In genomic region chr2L:13803032-13803661, dm6 we compare ENCODE assay signal across 1 fruit fly cellular context.
TF ChIP-seq lines count a peak whose summit lies in the region.

CAH1 (plus strand) TSS chr2L:13803626.

TF ChIP-seq in whole organism, embryonic, 481 proteins besides CTCF, POLR2A, EP300 and RAD21 (continued from another document):
- TF ChIP-seq CG32772 (GFP tag; IDR thresholded peaks at IDR 0.05; lab: Robert Waterston, UW) (no peak), Sox100B (GFP tag; optimal IDR thresholded peaks at IDR 0.05; lab: Kevin White, UChicago) (no peak), Doc3 (GFP tag; IDR thresholded peaks at IDR 0.05; lab: Robert Waterston, UW; ENCODE audit: partially characterized antibody) (no peak), CG6765 (GFP tag; optimal IDR thresholded peaks at IDR 0.05; lab: Kevin White, UChicago) (no peak), kay (GFP tag; optimal IDR thresholded peaks at IDR 0.05; lab: Kevin White, UChicago) (no peak), Sin3A (optimal IDR thresholded peaks at IDR 0.05; lab: Kevin White, UChicago) (no peak), CG6791 (GFP tag; IDR thresholded peaks at IDR 0.05; lab: Robert Waterston, UW; ENCODE audit: partially characterized antibody) (no peak), D19B (GFP tag; optimal IDR thresholded peaks at IDR 0.05; lab: Kevin White, UChicago) (no peak), tx (GFP tag; optimal IDR thresholded peaks at IDR 0.05; lab: Kevin White, UChicago) (no peak), CG9876 (GFP tag; optimal IDR thresholded peaks at IDR 0.05; lab: Kevin White, UChicago) (no peak), tio (GFP tag; optimal IDR thresholded peaks at IDR 0.05; lab: Kevin White, UChicago) (no peak), CG3163 (GFP tag; optimal IDR thresholded peaks at IDR 0.05; lab: Kevin White, UChicago) (no peak), CG10979 (tag; optimal IDR thresholded peaks at IDR 0.05; lab: Kevin White, UChicago) (no peak), CG31224 (GFP tag; IDR thresholded peaks at IDR 0.05; lab: Robert Waterston, UW) (no peak), Deaf1 (tag; optimal IDR thresholded peaks at IDR 0.05; lab: Kevin White, UChicago) (no peak), slbo (GFP tag; IDR thresholded peaks at IDR 0.05; lab: Robert Waterston, UW) (0 out of 2 replicates have a peak, but pooled peaks have one; percentile 5), CG12104 (GFP tag; optimal IDR thresholded peaks at IDR 0.05; lab: Kevin White, UChicago) (no peak), Jarid2 (GFP tag; optimal IDR thresholded peaks at IDR 0.05; lab: Kevin White, UChicago) (no peak), MESR4 (GFP tag; optimal IDR thresholded peaks at IDR 0.05; lab: Kevin White, UChicago) (no peak), salm (tag; optimal IDR thresholded peaks at IDR 0.05; lab: Kevin White, UChicago) (no peak), Hr39 (optimal IDR thresholded peaks at IDR 0.05; lab: Kevin White, UChicago) (no peak), CG8924 (tag; optimal IDR thresholded peaks at IDR 0.05; lab: Kevin White, UChicago) (no peak), Adf1 (GFP tag; IDR thresholded peaks at IDR 0.05; lab: Robert Waterston, UW) (peak; percentile 95), CG10366 (GFP tag; IDR thresholded peaks at IDR 0.05; lab: Robert Waterston, UW) (no peak), CG9437 (GFP tag; optimal IDR thresholded peaks at IDR 0.05; lab: Kevin White, UChicago) (no peak), CG11398 (GFP tag; optimal IDR thresholded peaks at IDR 0.05; lab: Kevin White, UChicago) (no peak), seq (GFP tag; IDR thresholded peaks at IDR 0.05; lab: Robert Waterston, UW) (no peak), CG14667 (GFP tag; IDR thresholded peaks at IDR 0.05; lab: Robert Waterston, UW) (no peak), CG8359 (GFP tag; optimal IDR thresholded peaks at IDR 0.05; lab: Kevin White, UChicago; ENCODE audit: borderline replicate concordance) (no peak), repo (GFP tag; optimal IDR thresholded peaks at IDR 0.05; lab: Kevin White, UChicago) (no peak), chm (GFP tag; IDR thresholded peaks at IDR 0.05; lab: Robert Waterston, UW) (no peak), Ssrp (tag; optimal IDR thresholded peaks at IDR 0.05; lab: Kevin White, UChicago) (no peak), chn (GFP tag; optimal IDR thresholded peaks at IDR 0.05; lab: Kevin White, UChicago) (no peak), prd (optimal IDR thresholded peaks at IDR 0.05; lab: Kevin White, UChicago) (no peak), prd (GFP tag; IDR thresholded peaks at IDR 0.05; lab: Robert Waterston, UW) (no peak), grau (tag; optimal IDR thresholded peaks at IDR 0.05; lab: Kevin White, UChicago) (no peak), exex (tag; optimal IDR thresholded peaks at IDR 0.05; lab: Kevin White, UChicago) (peak; percentile 71), Lim3 (GFP tag; IDR thresholded peaks at IDR 0.05; lab: Robert Waterston, UW) (no peak), CG31365 (tag; optimal IDR thresholded peaks at IDR 0.05; lab: Kevin White, UChicago) (no peak), Aef1 (GFP tag; IDR thresholded peaks at IDR 0.05; lab: Robert Waterston, UW) (no peak), mirr (GFP tag; optimal IDR thresholded peaks at IDR 0.05; lab: Kevin White, UChicago) (no peak), CG1603 (tag; optimal IDR thresholded peaks at IDR 0.05; lab: Kevin White, UChicago) (no peak), tup (GFP tag; optimal IDR thresholded peaks at IDR 0.05; lab: Kevin White, UChicago) (no peak), CG7372 (GFP tag; IDR thresholded peaks at IDR 0.05; lab: Robert Waterston, UW) (no peak), CG11696 (GFP tag; IDR thresholded peaks at IDR 0.05; lab: Robert Waterston, UW) (no peak), Dip2 (GFP tag; IDR thresholded peaks at IDR 0.05; lab: Robert Waterston, UW) (no peak), Trl (optimal IDR thresholded peaks at IDR 0.05; lab: Kevin White, UChicago) (peak in 1 of 2 experiments; percentile 37), Trl (GFP tag; optimal IDR thresholded peaks at IDR 0.05; lab: Kevin White, UChicago) (no peak), jigr1 (GFP tag; IDR thresholded peaks at IDR 0.05; lab: Robert Waterston, UW) (no peak), MBD-R2 (GFP tag; IDR thresholded peaks at IDR 0.05; lab: Robert Waterston, UW) (no peak), CG8388 (GFP tag; optimal IDR thresholded peaks at IDR 0.05; lab: Kevin White, UChicago) (no peak), HmgZ (tag; optimal IDR thresholded peaks at IDR 0.05; lab: Kevin White, UChicago) (no peak), odd (GFP tag; optimal IDR thresholded peaks at IDR 0.05; lab: Kevin White, UChicago) (no peak), cato (GFP tag; optimal IDR thresholded peaks at IDR 0.05; lab: Kevin White, UChicago; ENCODE audit: borderline replicate concordance) (no peak), BtbVII (GFP tag; optimal IDR thresholded peaks at IDR 0.05; lab: Kevin White, UChicago) (no peak), NfI (GFP tag; optimal IDR thresholded peaks at IDR 0.05; lab: Kevin White, UChicago) (no peak), Rx (GFP tag; IDR thresholded peaks at IDR 0.05; lab: Robert Waterston, UW) (no peak), gcm2 (GFP tag; optimal IDR thresholded peaks at IDR 0.05; lab: Kevin White, UChicago) (no peak), sim (GFP tag; IDR thresholded peaks at IDR 0.05; lab: Robert Waterston, UW) (no peak), Hsf (GFP tag; optimal IDR thresholded peaks at IDR 0.05; lab: Kevin White, UChicago) (no peak), Myb (GFP tag; optimal IDR thresholded peaks at IDR 0.05; lab: Kevin White, UChicago) (no peak), rib (GFP tag; IDR thresholded peaks at IDR 0.05; lab: Robert Waterston, UW) (peak; percentile 54; the same call in 1 of the 2 replicates), Fer2 (tag; optimal IDR thresholded peaks at IDR 0.05; lab: Kevin White, UChicago) (no peak), Dip3 (GFP tag; optimal IDR thresholded peaks at IDR 0.05; lab: Kevin White, UChicago) (no peak), cg (GFP tag; optimal IDR thresholded peaks at IDR 0.05; lab: Kevin White, UChicago) (no peak)
